Fruit fly (Drosophila melanogaster): ENCODE measurements around the gene ct.

DNA sequence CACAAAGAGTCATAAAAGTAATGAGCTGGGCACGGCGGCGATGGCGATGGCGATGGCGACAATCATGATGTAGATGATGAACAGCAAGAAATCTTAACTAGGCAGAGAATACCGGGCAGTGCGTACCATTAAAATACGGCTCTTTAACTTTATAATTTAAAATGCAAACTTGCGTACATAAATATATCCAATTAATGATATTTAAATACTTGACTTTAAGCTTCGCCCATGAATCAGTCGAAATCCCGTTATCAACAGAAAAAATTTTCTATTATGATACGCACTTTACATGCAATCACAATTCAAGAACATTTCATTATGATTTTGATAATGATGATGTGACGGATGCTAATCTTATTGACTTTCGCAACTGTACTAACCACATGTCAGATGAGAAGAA lies 29.2 kb upstream of the ct start:
- TF ChIP-seq usp (GFP tag; optimal IDR thresholded peaks at IDR 0.05) (no peak), pan (optimal IDR thresholded peaks at IDR 0.05) (no peak), Dll (optimal IDR thresholded peaks at IDR 0.05) (no peak), psq (optimal IDR thresholded peaks at IDR 0.05) (no peak)
